Worm (Caenorhabditis elegans): ENCODE data around the gene aagr-3.

DNA sequence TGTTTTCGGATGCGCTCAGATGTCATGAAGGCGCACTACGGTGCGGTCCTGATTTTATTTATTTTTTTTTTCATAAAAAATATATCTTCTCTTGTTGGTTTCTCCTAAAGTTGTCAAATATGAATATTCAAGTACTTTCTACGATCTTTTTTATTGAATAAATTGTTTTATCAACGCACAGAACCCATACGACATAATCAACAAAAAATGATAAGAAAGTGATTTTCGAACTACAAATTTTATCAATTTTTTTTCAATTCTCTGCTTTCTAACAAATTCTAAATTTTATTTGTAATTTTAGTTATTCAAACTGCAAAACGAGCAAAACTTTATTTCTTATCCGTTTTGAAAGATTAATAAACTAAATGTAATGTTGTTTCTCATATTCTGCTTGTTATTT, 27.5 kb downstream of the aagr-3 start:
- TF ChIP-seq ctbp-1 (GFP tag; IDR thresholded peaks at IDR 0.05) (no peak), nhr-41 (GFP tag; IDR thresholded peaks at IDR 0.05) (no peak), snpc-4 (tag; optimal IDR thresholded peaks at IDR 0.05) (no peak), lin-15B (tag; optimal IDR thresholded peaks at IDR 0.05) (no peak)
